Worm (Caenorhabditis elegans) whole organism, L3 larva: Measurements from ENCODE around the gene algn-9.

Experiments
- aly-2 ChIP-seq: fragments of 150-350 bp; optimal IDR thresholded peaks from 2 replicates; lab custom pipeline; 2014; ENCODE audit warnings: missing biosample characterization, missing genetic modification characterization
- ceh-16 ChIP-seq: sonication (generic microtip); optimal IDR thresholded peaks from 2 replicates; lab custom pipeline; 2017; ENCODE audit warnings: missing biosample characterization, missing genetic modification characterization
- lin-39 ChIP-seq: fragments of 150-350 bp; optimal IDR thresholded peaks from 2 replicates; lab custom pipeline; 2018; ENCODE audit warnings: missing biosample characterization, missing genetic modification reagents, missing genetic modification characterization
- mdl-1 ChIP-seq: fragments of 150-350 bp; optimal IDR thresholded peaks from 2 replicates; lab custom pipeline; 2014; ENCODE audit warnings: missing biosample characterization, missing genetic modification characterization
- snpc-4 ChIP-seq: fragments of 150-350 bp; optimal IDR thresholded peaks from 2 replicates; lab custom pipeline; 2014; ENCODE audit warnings: missing biosample characterization, missing genetic modification characterization
- unc-39 ChIP-seq: sonication (generic microtip); optimal IDR thresholded peaks from 4 replicates; lab custom pipeline; 2017; ENCODE audit warnings: missing biosample characterization, missing genetic modification characterization
- unc-62 ChIP-seq: fragments of 150-350 bp; sonication (generic microtip); optimal IDR thresholded peaks from 4 replicates; lab custom pipeline; 2014; ENCODE audit warnings: missing biosample characterization, missing genetic modification reagents, missing genetic modification characterization

DNA sequence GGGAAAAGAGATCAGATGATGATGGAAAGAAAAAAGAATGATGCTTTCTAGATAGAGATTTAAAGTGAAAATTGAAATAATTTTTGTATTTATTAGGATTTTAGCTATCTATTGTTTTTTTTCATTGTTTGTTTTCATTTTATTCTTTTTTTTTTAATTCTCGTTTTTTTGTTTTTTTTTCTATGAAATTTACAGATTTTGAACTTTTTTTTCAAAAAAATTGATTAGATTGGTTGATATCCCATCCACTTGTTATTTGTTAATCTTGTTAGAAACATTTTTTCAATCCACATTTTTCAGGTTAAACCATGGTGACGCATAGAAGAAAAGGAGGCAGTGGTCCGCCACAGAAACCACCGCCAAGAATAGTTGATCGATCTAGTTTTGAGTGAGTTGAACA is at the start of gene algn-9:
- TF ChIP-seq unc-39 (tag; lab: Kevin White, UChicago), result no peak
- no peak for TF ChIP-seq mdl-1 (tag; lab: Kevin White, UChicago)
- no peak for TF ChIP-seq unc-62
- TF ChIP-seq aly-2, result no peak
- no peak for TF ChIP-seq lin-39 (tag; lab: Kevin White, UChicago)
- TF ChIP-seq snpc-4 (tag; lab: Kevin White, UChicago), result no peak
- no peak for TF ChIP-seq ceh-16 (tag; lab: Kevin White, UChicago)
